Fruit fly (Drosophila melanogaster): Measurements from ENCODE around the gene CG5645.

The CG5645 gene

DNA sequence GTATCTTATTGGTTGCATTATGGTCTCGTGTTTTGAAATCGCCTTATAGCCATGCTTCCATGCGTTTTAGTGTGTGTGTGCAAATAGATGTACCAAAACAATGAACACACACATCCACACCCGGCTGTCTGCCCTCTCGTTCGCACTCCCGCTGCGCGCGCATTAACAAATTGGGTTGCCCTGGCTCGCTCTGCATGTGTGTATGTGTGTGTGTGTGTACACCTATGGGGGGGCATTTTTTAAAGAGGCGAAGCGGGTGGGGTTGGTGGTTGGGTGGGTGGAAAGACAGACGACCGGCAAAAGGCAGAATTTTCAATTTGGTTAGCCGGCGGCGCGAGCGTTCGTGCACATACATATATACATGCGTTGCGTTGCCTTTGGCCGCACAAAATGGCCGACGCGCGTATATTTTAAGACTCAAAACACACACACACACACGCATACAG is 12.3 kb downstream of the CG5645 start (continued):
- TF ChIP-seq CG17328 (GFP tag; IDR thresholded peaks at IDR 0.05) (no peak), Poxn (GFP tag; IDR thresholded peaks at IDR 0.05) (no peak), hkb (optimal IDR thresholded peaks at IDR 0.05) (no peak), hkb (GFP tag; IDR thresholded peaks at IDR 0.05) (peak; percentile 40), E2f2 (GFP tag; IDR thresholded peaks at IDR 0.05) (peak; percentile 16), seq (GFP tag; IDR thresholded peaks at IDR 0.05) (peak; percentile 56; the same call in 1 of the 2 replicates), Lhr (GFP tag; optimal IDR thresholded peaks at IDR 0.05) (no peak), CG3065 (GFP tag; optimal IDR thresholded peaks at IDR 0.05) (no peak), sima (GFP tag; optimal IDR thresholded peaks at IDR 0.05) (no peak), Oaz (GFP tag; IDR thresholded peaks at IDR 0.05) (no peak), CG42726 (GFP tag; IDR thresholded peaks at IDR 0.05; ENCODE audit: partially characterized antibody) (peak; percentile 38; the same call in 1 of the 2 replicates), vvl (GFP tag; IDR thresholded peaks at IDR 0.05) (peak; percentile 72), Antp (GFP tag; optimal IDR thresholded peaks at IDR 0.05) (no peak), CG6854 (GFP tag; optimal IDR thresholded peaks at IDR 0.05) (peak; percentile 13), CG1832 (GFP tag; optimal IDR thresholded peaks at IDR 0.05) (peak; percentile 89), CG4360 (GFP tag; IDR thresholded peaks at IDR 0.05) (no peak), CG31441 (GFP tag; IDR thresholded peaks at IDR 0.05) (no peak), H15 (GFP tag; IDR thresholded peaks at IDR 0.05) (no peak), Hey (tag; optimal IDR thresholded peaks at IDR 0.05) (no peak), Stat92E (GFP tag; optimal IDR thresholded peaks at IDR 0.05) (no peak), Lim3 (GFP tag; IDR thresholded peaks at IDR 0.05) (no peak), CG7963 (GFP tag; IDR thresholded peaks at IDR 0.05; ENCODE audit: partially characterized antibody) (no peak), CG9727 (GFP tag; optimal IDR thresholded peaks at IDR 0.05) (no peak), Fer2 (tag; optimal IDR thresholded peaks at IDR 0.05) (no peak), p53 (GFP tag; optimal IDR thresholded peaks at IDR 0.05) (no peak), CG17361 (GFP tag; IDR thresholded peaks at IDR 0.05) (no peak), dpn (GFP tag; optimal IDR thresholded peaks at IDR 0.05) (no peak), org-1 (GFP tag; optimal IDR thresholded peaks at IDR 0.05) (no peak), fd96Cb (tag; optimal IDR thresholded peaks at IDR 0.05) (no peak), CG13424 (tag; optimal IDR thresholded peaks at IDR 0.05) (peak; percentile 29), D19A (tag; optimal IDR thresholded peaks at IDR 0.05) (peak; percentile 13), sr (GFP tag; IDR thresholded peaks at IDR 0.05) (peak; percentile 92; the same call in 2 of the 3 replicates), Scr (GFP tag; IDR thresholded peaks at IDR 0.05; ENCODE audit: partially characterized antibody) (peak; percentile 19; the same call in 1 of the 2 replicates), CG11085 (GFP tag; IDR thresholded peaks at IDR 0.05) (no peak), CG8944 (GFP tag; optimal IDR thresholded peaks at IDR 0.05) (no peak), Oli (tag; optimal IDR thresholded peaks at IDR 0.05) (no peak), Camta (GFP tag; optimal IDR thresholded peaks at IDR 0.05) (no peak), CG10979 (tag; optimal IDR thresholded peaks at IDR 0.05) (peak; percentile 17), Dip2 (GFP tag; IDR thresholded peaks at IDR 0.05) (no peak), CG18262 (tag; optimal IDR thresholded peaks at IDR 0.05) (no peak), row (GFP tag; IDR thresholded peaks at IDR 0.05) (peak; percentile 11; the same call in 1 of the 3 replicates), hb (GFP tag; IDR thresholded peaks at IDR 0.05; ENCODE audit: partially characterized antibody) (no peak), stc (GFP tag; IDR thresholded peaks at IDR 0.05) (0 out of 2 replicates have a peak, but pooled peaks have one; percentile 7), kay (GFP tag; optimal IDR thresholded peaks at IDR 0.05) (no peak), bab2 (GFP tag; optimal IDR thresholded peaks at IDR 0.05) (no peak), CG30403 (GFP tag; optimal IDR thresholded peaks at IDR 0.05) (no peak), wdn (GFP tag; IDR thresholded peaks at IDR 0.05) (no peak), Dek (tag; optimal IDR thresholded peaks at IDR 0.05) (peak; percentile 21), CG5245 (GFP tag; optimal IDR thresholded peaks at IDR 0.05) (no peak), CG6813 (GFP tag; optimal IDR thresholded peaks at IDR 0.05) (no peak), her (GFP tag; optimal IDR thresholded peaks at IDR 0.05) (no peak), Elba2 (GFP tag; optimal IDR thresholded peaks at IDR 0.05) (peak; percentile 95)
